Worm (Caenorhabditis elegans): ENCODE results near the gene ace-4.

Gene ace-4

DNA sequence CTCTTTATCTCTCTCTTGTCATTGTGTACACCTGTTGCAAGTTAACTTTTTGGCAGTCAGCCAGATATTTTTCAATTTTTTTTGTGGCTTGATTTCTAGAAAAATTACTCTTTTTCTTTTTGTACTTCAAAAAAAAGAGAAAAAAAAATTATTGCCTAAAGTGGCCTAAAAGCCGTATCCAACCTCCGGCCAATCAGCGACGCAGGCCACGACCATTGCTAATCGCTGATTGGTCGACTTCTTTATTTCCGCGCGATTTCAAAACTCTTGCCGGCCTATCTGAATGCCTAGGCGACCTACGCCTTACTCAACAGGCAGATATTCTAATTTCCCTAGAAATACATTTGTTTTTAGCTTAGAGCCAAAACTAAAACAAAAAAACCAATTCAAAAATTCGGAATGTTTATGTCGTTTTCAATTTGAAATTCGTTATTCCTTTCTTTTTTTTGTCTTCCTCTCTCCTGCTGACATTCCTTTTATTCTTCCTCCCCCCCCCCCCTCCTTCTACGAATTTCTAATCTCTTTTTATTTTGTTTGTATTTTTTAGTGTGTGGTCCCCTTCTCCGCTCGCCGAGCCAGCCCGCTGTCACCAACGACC, at the start of gene ace-4:
Gene ace-4 (plus strand): TSS at position 548 of the 598 bp plus-strand sequence.
- TF ChIP-seq elt-3 (tag; optimal IDR thresholded peaks at IDR 0.05) (no peak), nfya-1 (tag; optimal IDR thresholded peaks at IDR 0.05; ENCODE audit: insufficient read depth) (peak; percentile 63)

DNA sequence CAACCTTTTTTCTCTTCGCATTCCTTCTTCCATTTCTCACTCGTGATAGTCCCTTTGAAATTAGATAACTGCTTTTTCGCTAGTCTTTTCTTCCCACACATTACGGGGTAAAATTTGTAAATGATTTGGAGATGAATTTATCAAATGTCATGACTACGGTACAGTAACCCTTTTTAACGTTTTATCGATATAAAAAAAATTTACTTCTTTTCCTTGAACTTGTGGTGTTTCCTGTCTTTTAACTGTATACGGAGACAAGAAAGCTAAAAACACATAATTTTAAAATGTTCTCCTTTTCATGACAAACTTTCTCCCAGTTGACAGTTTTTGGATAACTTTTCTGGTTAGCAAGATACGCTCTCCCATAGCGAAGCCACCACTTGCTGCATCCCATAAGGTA, 47.8 kb upstream of the ace-4 start, which contains the start of gene W03H9.1:
Gene W03H9.1 (minus strand): TSS at position 101 of the 400 bp plus-strand sequence.
- TF ChIP-seq jun-1 (tag; optimal IDR thresholded peaks at IDR 0.05) (no peak), nhr-237 (tag; optimal IDR thresholded peaks at IDR 0.05) (no peak), nhr-11 (tag; optimal IDR thresholded peaks at IDR 0.05) (no peak), eor-1 (tag; optimal IDR thresholded peaks at IDR 0.05) (no peak), egl-27 (tag; optimal IDR thresholded peaks at IDR 0.05) (no peak), ztf-11 (tag; optimal IDR thresholded peaks at IDR 0.05) (no peak)

DNA sequence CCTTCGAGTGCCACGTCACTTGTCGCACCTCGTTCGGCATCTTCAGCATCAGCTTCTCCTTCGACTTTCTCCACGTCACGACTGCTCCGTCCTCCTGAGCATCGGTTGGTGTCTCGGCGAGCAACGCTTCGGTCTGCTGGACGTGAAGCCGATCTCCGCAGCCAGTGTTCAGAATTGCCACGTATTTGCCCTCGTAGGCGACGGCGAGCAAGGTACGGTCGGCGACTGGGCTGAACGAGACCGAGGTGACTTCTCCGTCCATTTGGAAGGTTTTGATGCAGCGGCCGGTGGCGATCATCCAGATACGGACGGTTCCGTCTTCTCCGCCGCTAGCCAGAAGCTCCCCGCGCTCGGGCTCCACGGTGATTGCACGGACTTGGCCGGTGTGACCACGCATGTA, 45.6 kb upstream of the ace-4 start:
- TF ChIP-seq sea-2 (GFP tag; optimal IDR thresholded peaks at IDR 0.05) (no peak), ceh-28 (tag; optimal IDR thresholded peaks at IDR 0.05) (no peak), nhr-28 (tag; optimal IDR thresholded peaks at IDR 0.05) (no peak), ceh-9 (tag; optimal IDR thresholded peaks at IDR 0.05) (no peak), nhr-11 (tag; optimal IDR thresholded peaks at IDR 0.05) (no peak), ama-1 (optimal IDR thresholded peaks at IDR 0.05) (no peak)

DNA sequence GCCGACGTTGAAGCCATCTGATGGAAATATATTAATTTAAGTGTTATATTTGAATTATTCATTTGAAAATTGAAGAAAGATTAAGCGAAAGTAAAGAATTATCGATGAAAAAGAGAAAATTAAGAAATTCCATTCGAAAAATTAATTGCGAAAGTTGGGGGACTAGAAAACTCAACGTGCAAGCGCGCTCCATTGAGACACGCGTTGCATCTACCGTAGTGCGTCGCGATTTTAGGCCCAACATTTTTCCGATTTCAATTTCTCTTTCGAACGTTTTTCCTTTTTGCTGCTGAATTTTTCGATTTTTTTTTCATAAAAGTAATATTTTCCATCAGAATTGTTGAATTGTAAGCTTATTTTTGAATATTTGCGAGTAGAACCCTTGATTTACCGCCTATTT, 43.5 kb upstream of the ace-4 start, which contains the start of gene Y48B6A.1:
Gene Y48B6A.1 (minus strand): TSS at position 17 of the 400 bp plus-strand sequence.
- TF ChIP-seq R02D3.7 (tag; optimal IDR thresholded peaks at IDR 0.05) (peak; percentile 82), nhr-11 (tag; optimal IDR thresholded peaks at IDR 0.05) (peak; percentile 84), ceh-82 (tag; optimal IDR thresholded peaks at IDR 0.05) (peak; percentile 50), ceh-28 (tag; optimal IDR thresholded peaks at IDR 0.05) (peak; percentile 73), tbx-2 (tag; optimal IDR thresholded peaks at IDR 0.05) (peak; percentile 55), lin-15B (tag; optimal IDR thresholded peaks at IDR 0.05) (peak; percentile 99), nhr-28 (tag; optimal IDR thresholded peaks at IDR 0.05) (no peak), nhr-43 (tag; optimal IDR thresholded peaks at IDR 0.05; ENCODE audit: poor library complexity, severe bottlenecking) (peak; percentile 95), snpc-4 (tag; optimal IDR thresholded peaks at IDR 0.05) (peak; percentile 97), nhr-12 (tag; optimal IDR thresholded peaks at IDR 0.05) (no peak), mml-1 (tag; optimal IDR thresholded peaks at IDR 0.05) (no peak), sea-2 (GFP tag; optimal IDR thresholded peaks at IDR 0.05) (no peak), nhr-23 (tag; optimal IDR thresholded peaks at IDR 0.05) (peak; percentile 95), ZK546.5 (tag; optimal IDR thresholded peaks at IDR 0.05) (peak; percentile 9), elt-3 (tag; optimal IDR thresholded peaks at IDR 0.05) (peak in 1 of 3 experiments; percentile 85), elt-2 (tag; optimal IDR thresholded peaks at IDR 0.05) (peak; percentile 64), lsy-12 (tag; optimal IDR thresholded peaks at IDR 0.05) (peak; percentile 88), skn-1 (tag; optimal IDR thresholded peaks at IDR 0.05) (peak; percentile 85), fkh-10 (GFP tag; optimal IDR thresholded peaks at IDR 0.05) (peak; percentile 77), ztf-4 (tag; optimal IDR thresholded peaks at IDR 0.05) (no peak), unc-39 (tag; optimal IDR thresholded peaks at IDR 0.05) (no peak), nhr-25 (tag; optimal IDR thresholded peaks at IDR 0.05) (peak; percentile 96), zag-1 (tag; optimal IDR thresholded peaks at IDR 0.05) (peak; percentile 18), ama-1 (optimal IDR thresholded peaks at IDR 0.05) (peak; percentile 88), fos-1 (tag; optimal IDR thresholded peaks at IDR 0.05) (no peak), jun-1 (tag; optimal IDR thresholded peaks at IDR 0.05) (peak; percentile 76), fkh-2 (tag; optimal IDR thresholded peaks at IDR 0.05) (no peak), lin-39 (tag; optimal IDR thresholded peaks at IDR 0.05) (peak; percentile 96), pha-4 (tag; optimal IDR thresholded peaks at IDR 0.05) (peak; percentile 99), hmg-11 (tag; optimal IDR thresholded peaks at IDR 0.05) (peak; percentile 64), ceh-16 (tag; optimal IDR thresholded peaks at IDR 0.05) (peak; percentile 15), elt-1 (tag; optimal IDR thresholded peaks at IDR 0.05) (peak; percentile 35), egl-27 (tag; optimal IDR thresholded peaks at IDR 0.05) (no peak), egl-5 (tag; optimal IDR thresholded peaks at IDR 0.05) (peak; percentile 90), nhr-77 (tag; optimal IDR thresholded peaks at IDR 0.05) (peak; percentile 91), nhr-67 (tag; optimal IDR thresholded peaks at IDR 0.05) (no peak), mdl-1 (tag; optimal IDR thresholded peaks at IDR 0.05) (peak; percentile 12), ceh-9 (tag; optimal IDR thresholded peaks at IDR 0.05) (no peak), pqm-1 (tag; optimal IDR thresholded peaks at IDR 0.05) (peak; percentile 82), nhr-76 (tag; optimal IDR thresholded peaks at IDR 0.05) (peak; percentile 53), unc-62 (GFP tag; optimal IDR thresholded peaks at IDR 0.05) (no peak), aly-2 (tag; optimal IDR thresholded peaks at IDR 0.05) (no peak), ztf-11 (tag; optimal IDR thresholded peaks at IDR 0.05) (no peak), daf-12 (tag; optimal IDR thresholded peaks at IDR 0.05) (no peak)

All from whole organism, L3 larva.